Fruit fly (Drosophila melanogaster): Measurements from ENCODE around the gene Eig71Eh.

Gene Eig71Eh

DNA sequence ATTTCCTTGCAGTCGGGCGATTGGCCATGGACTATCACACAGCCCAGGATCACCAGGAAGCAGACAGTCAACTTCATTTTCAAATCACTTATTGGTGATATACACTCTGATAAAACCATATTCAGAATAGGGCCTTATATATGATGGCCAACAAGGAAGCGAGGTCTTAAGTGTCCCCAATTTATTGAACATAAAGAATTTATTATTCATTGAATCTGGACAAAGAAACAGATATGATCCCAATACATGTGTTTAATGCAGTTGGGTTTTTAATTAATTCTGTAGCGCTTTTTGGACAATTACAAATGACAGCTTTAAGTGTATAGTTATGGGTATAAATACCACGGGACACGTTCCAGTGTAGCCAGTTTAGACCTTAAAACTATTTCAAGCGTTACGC, at the start of gene Eig71Eh, which contains the start of gene Eig71Ei:
Gene Eig71Eh (minus strand): TSS at position 101 of the 400 bp plus-strand sequence.
Gene Eig71Ei (plus strand): TSS at position 367 of the 400 bp plus-strand sequence.
- TF ChIP-seq sens (GFP tag): peak; percentile 48
- TF ChIP-seq tin (GFP tag; optimal IDR thresholded peaks at IDR 0.05): no peak

- TF ChIP-seq Drgx (GFP tag; IDR thresholded peaks at IDR 0.05) (peak; percentile 59; the same call in 1 of the 2 replicates), CG2678 (tag; optimal IDR thresholded peaks at IDR 0.05) (peak; percentile 35), CG12769 (tag; optimal IDR thresholded peaks at IDR 0.05) (no peak), CG2712 (tag; optimal IDR thresholded peaks at IDR 0.05) (peak; percentile 3), D19A (tag; optimal IDR thresholded peaks at IDR 0.05) (peak; percentile 10), phol (tag; optimal IDR thresholded peaks at IDR 0.05) (peak; percentile 14), Side (GFP tag; optimal IDR thresholded peaks at IDR 0.05) (no peak), gem (tag; optimal IDR thresholded peaks at IDR 0.05) (peak; percentile 25), pnt (GFP tag; optimal IDR thresholded peaks at IDR 0.05) (no peak), Blimp-1 (GFP tag; optimal IDR thresholded peaks at IDR 0.05) (peak; percentile 4), lmd (GFP tag; IDR thresholded peaks at IDR 0.05) (no peak), CG7987 (GFP tag; optimal IDR thresholded peaks at IDR 0.05) (no peak), CG7556 (GFP tag; optimal IDR thresholded peaks at IDR 0.05) (peak; percentile 2), Sox102F (GFP tag; optimal IDR thresholded peaks at IDR 0.05) (peak; percentile 9), CG11504 (tag; optimal IDR thresholded peaks at IDR 0.05) (peak; percentile 42)
Measured at dm6 chr3L:15708579-15708978, 49.3 kb upstream of the Eig71Eh start.

DNA sequence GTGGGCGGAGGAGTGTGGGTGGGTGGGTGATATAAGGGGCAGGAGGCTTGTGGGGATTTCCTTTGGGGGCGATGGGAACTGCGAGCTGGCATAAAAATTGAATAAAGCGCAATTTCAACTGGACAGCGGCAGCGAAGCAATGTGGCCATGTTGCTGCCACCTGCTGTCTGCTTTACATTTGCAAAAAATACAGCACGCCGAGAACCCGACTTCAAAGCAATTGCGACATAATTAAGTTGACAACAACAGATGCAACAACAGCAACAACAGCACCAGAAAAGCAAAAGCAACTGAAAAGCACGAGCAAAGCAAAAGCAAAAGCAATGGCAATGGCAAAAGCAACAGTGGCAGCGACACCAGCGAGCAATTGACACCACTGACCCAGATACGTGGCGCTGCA, 48.9 kb upstream of the Eig71Eh start:
- TF ChIP-seq Gsc (GFP tag; IDR thresholded peaks at IDR 0.05) (no peak), dimm (GFP tag; IDR thresholded peaks at IDR 0.05) (no peak), Fer3 (tag; optimal IDR thresholded peaks at IDR 0.05) (no peak), zfh1 (GFP tag; IDR thresholded peaks at IDR 0.05) (0 out of 3 replicates have a peak, but pooled peaks have one; percentile 48), CG11560 (tag; IDR thresholded peaks at IDR 0.05) (0 out of 3 replicates have a peak, but pooled peaks have one; percentile 11), CG5953 (GFP tag; IDR thresholded peaks at IDR 0.05) (0 out of 2 replicates have a peak, but pooled peaks have one; percentile 22), lov (optimal IDR thresholded peaks at IDR 0.05) (no peak), lov (GFP tag; IDR thresholded peaks at IDR 0.05) (0 out of 3 replicates have a peak, but pooled peaks have one; percentile 55)

- TF ChIP-seq CG10209 (GFP tag; optimal IDR thresholded peaks at IDR 0.05): no peak
- no peak for TF ChIP-seq PHDP (tag; optimal IDR thresholded peaks at IDR 0.05)
- no peak for TF ChIP-seq CG42726 (GFP tag; IDR thresholded peaks at IDR 0.05; ENCODE audit: partially characterized antibody)
- no peak for TF ChIP-seq Bdp1 (GFP tag; optimal IDR thresholded peaks at IDR 0.05)
- no peak for TF ChIP-seq nerfin-2 (GFP tag; IDR thresholded peaks at IDR 0.05; ENCODE audit: partially characterized antibody)
- TF ChIP-seq phol (tag; optimal IDR thresholded peaks at IDR 0.05): no peak
- TF ChIP-seq az2 (GFP tag; optimal IDR thresholded peaks at IDR 0.05): no peak
- no peak for TF ChIP-seq stc (GFP tag; IDR thresholded peaks at IDR 0.05)
- TF ChIP-seq Hey (tag; optimal IDR thresholded peaks at IDR 0.05): no peak
- no peak for TF ChIP-seq Antp (GFP tag; optimal IDR thresholded peaks at IDR 0.05)
- no peak for TF ChIP-seq B-H2 (GFP tag; optimal IDR thresholded peaks at IDR 0.05)
- no peak for TF ChIP-seq Fer3 (tag; optimal IDR thresholded peaks at IDR 0.05)
- no peak for TF ChIP-seq CG18476 (GFP tag; optimal IDR thresholded peaks at IDR 0.05)
- no peak for TF ChIP-seq CG6175 (GFP tag; IDR thresholded peaks at IDR 0.05)
- no peak for TF ChIP-seq CG18764 (GFP tag; optimal IDR thresholded peaks at IDR 0.05)
- no peak for TF ChIP-seq zfh2 (GFP tag; optimal IDR thresholded peaks at IDR 0.05)
- TF ChIP-seq Ets97D (GFP tag; optimal IDR thresholded peaks at IDR 0.05): no peak
- TF ChIP-seq gem (tag; optimal IDR thresholded peaks at IDR 0.05): no peak
- TF ChIP-seq CG6654 (GFP tag; optimal IDR thresholded peaks at IDR 0.05): no peak
- no peak for TF ChIP-seq Gsc (GFP tag; IDR thresholded peaks at IDR 0.05)
- no peak for TF ChIP-seq BtbVII (GFP tag; optimal IDR thresholded peaks at IDR 0.05)
- peak; percentile 53 for TF ChIP-seq CG33557 (GFP tag; optimal IDR thresholded peaks at IDR 0.05)
- no peak for TF ChIP-seq Adf1 (GFP tag; IDR thresholded peaks at IDR 0.05)
- TF ChIP-seq row (GFP tag; IDR thresholded peaks at IDR 0.05): no peak
- no peak for TF ChIP-seq ssp (GFP tag; IDR thresholded peaks at IDR 0.05)
- no peak for TF ChIP-seq Sin3A (optimal IDR thresholded peaks at IDR 0.05)
Measured at dm6 chr3L:15706199-15706598, 47.0 kb upstream of the Eig71Eh start.

All from whole organism, embryonic.